Fruit fly (Drosophila melanogaster) whole organism, adult: ENCODE measurements around the gene LysX.

Experiments used
- CG11617 ChIP-seq: fragments of 200-800 bp; sonication (Bioruptor generic); optimal IDR thresholded peaks from 2 replicates; lab custom pipeline; 2017; ENCODE audit warnings: mild to moderate bottlenecking, missing biosample characterization, missing genetic modification reagents, missing genetic modification characterization
- CG12768 ChIP-seq: fragments of 200-800 bp; sonication (Bioruptor generic); optimal IDR thresholded peaks from 2 replicates; lab custom pipeline; 2017; ENCODE audit warnings: missing biosample characterization, missing genetic modification characterization, mild to moderate bottlenecking, moderate library complexity, missing genetic modification reagents
- CG14711 ChIP-seq: fragments of 200-800 bp; sonication (Bioruptor generic); optimal IDR thresholded peaks from 2 replicates; lab custom pipeline; 2018; ENCODE audit warnings: missing biosample characterization, mild to moderate bottlenecking, missing genetic modification characterization, moderate library complexity
- CG1620 ChIP-seq: fragments of 200-800 bp; sonication (Bioruptor generic); optimal IDR thresholded peaks from 2 replicates; lab custom pipeline; 2016; ENCODE audit warnings: missing biosample characterization, missing genetic modification characterization
- CG33017 ChIP-seq: fragments of 200-800 bp; sonication (Bioruptor generic); optimal IDR thresholded peaks from 2 replicates; lab custom pipeline; 2018; ENCODE audit warnings: missing biosample characterization, mild to moderate bottlenecking, missing genetic modification characterization, moderate library complexity
- CG5204 ChIP-seq: fragments of 200-800 bp; sonication (Bioruptor generic); optimal IDR thresholded peaks from 2 replicates; lab custom pipeline; 2016; ENCODE audit warnings: missing biosample characterization, missing genetic modification characterization
- CG7045 ChIP-seq: fragments of 200-800 bp; sonication (Bioruptor generic); optimal IDR thresholded peaks from 2 replicates; lab custom pipeline; 2017; ENCODE audit warnings: missing biosample characterization, mild to moderate bottlenecking, missing genetic modification characterization
- CG7101 ChIP-seq: fragments of 200-800 bp; sonication (Bioruptor generic); optimal IDR thresholded peaks from 2 replicates; lab custom pipeline; 2018; ENCODE audit warnings: missing biosample characterization, mild to moderate bottlenecking, missing genetic modification characterization, moderate library complexity
- Clk ChIP-seq: fragments of 200-800 bp; sonication (Bioruptor generic); optimal IDR thresholded peaks from 2 replicates; lab custom pipeline; 2017; ENCODE audit warnings: missing biosample characterization, missing genetic modification characterization
- Crg-1 ChIP-seq: fragments of 200-800 bp; sonication (Bioruptor generic); optimal IDR thresholded peaks from 2 replicates; lab custom pipeline; 2016; ENCODE audit warnings: missing biosample characterization, missing genetic modification characterization
- Hr96 ChIP-seq: fragments of 200-800 bp; sonication (Bioruptor generic); optimal IDR thresholded peaks from 2 replicates; lab custom pipeline; 2016; ENCODE audit warnings: missing biosample characterization, missing genetic modification characterization
- Mnt ChIP-seq: fragments of 200-800 bp; sonication (Bioruptor generic); optimal IDR thresholded peaks from 2 replicates; lab custom pipeline; 2016; ENCODE audit warnings: missing biosample characterization, mild to moderate bottlenecking, missing genetic modification characterization
- bab1 ChIP-seq: fragments of 200-800 bp; sonication (Bioruptor generic); optimal IDR thresholded peaks from 3 replicates; lab custom pipeline; 2019; ENCODE audit warnings: missing biosample characterization, mild to moderate bottlenecking, missing genetic modification characterization, moderate library complexity
- cic ChIP-seq: fragments of 200-800 bp; sonication (Bioruptor generic); optimal IDR thresholded peaks from 2 replicates; lab custom pipeline; 2017; ENCODE audit warnings: missing biosample characterization, mild to moderate bottlenecking, missing genetic modification characterization, moderate library complexity
- cnc ChIP-seq, 2 experiments: fragments of >200 bp; optimal IDR thresholded peaks; 2 replicates each; lab custom pipeline; 2017
- kay ChIP-seq: fragments of 200-800 bp; sonication (Bioruptor generic); peaks from one replicate; lab custom pipeline; 2016; ENCODE audit warnings: missing biosample characterization, missing genetic modification characterization, borderline replicate concordance
- pad ChIP-seq: fragments of 200-800 bp; sonication (Bioruptor generic); optimal IDR thresholded peaks from 3 replicates; lab custom pipeline; 2017; ENCODE audit warnings: missing biosample characterization, missing genetic modification characterization, mild to moderate bottlenecking, moderate library complexity, missing genetic modification reagents
- tj ChIP-seq: fragments of 200-800 bp; sonication (Bioruptor generic); optimal IDR thresholded peaks from 3 replicates; lab custom pipeline; 2017; ENCODE audit warnings: missing biosample characterization, mild to moderate bottlenecking, missing genetic modification characterization, moderate library complexity
- toe ChIP-seq: fragments of 200-800 bp; sonication (Bioruptor generic); optimal IDR thresholded peaks from 2 replicates; lab custom pipeline; 2016; ENCODE audit warnings: missing biosample characterization, missing genetic modification characterization

The LysX gene

dm6 chr3L:1165808-1166207, 29.3 kb downstream of the LysX start:
- no peak for TF ChIP-seq CG12768 (GFP tag; lab: Kevin White, UChicago)
- no peak for TF ChIP-seq kay (GFP tag; lab: Kevin White, UChicago)
- no peak for TF ChIP-seq CG7045 (GFP tag; lab: Kevin White, UChicago)
- TF ChIP-seq CG33017: no peak
- no peak for TF ChIP-seq Mnt (GFP tag; lab: Kevin White, UChicago)

dm6 chr3L:1152540-1153348, 42.4 kb downstream of the LysX start:
- no peak for TF ChIP-seq CG7101 (tag; lab: Kevin White, UChicago)
- no peak for TF ChIP-seq Clk (GFP tag; lab: Kevin White, UChicago)
- no peak for TF ChIP-seq Hr96
- no peak for TF ChIP-seq cnc (optimal IDR thresholded peaks at IDR 0.05; lab: Kevin White, UChicago)
- no peak for TF ChIP-seq CG12768 (GFP tag; lab: Kevin White, UChicago)
- TF ChIP-seq pad: no peak
- TF ChIP-seq CG11617 (GFP tag; lab: Kevin White, UChicago): no peak
- no peak for TF ChIP-seq Crg-1 (GFP tag; lab: Kevin White, UChicago)
- no peak for TF ChIP-seq cic (GFP tag; lab: Kevin White, UChicago)
- TF ChIP-seq CG1620 (GFP tag; lab: Kevin White, UChicago): no peak
- no peak for TF ChIP-seq bab1
- TF ChIP-seq toe (GFP tag; lab: Kevin White, UChicago): no peak
- no peak for TF ChIP-seq CG5204 (GFP tag; lab: Kevin White, UChicago)
- no peak for TF ChIP-seq CG33017

dm6 chr3L:1151691-1152090, 43.4 kb downstream of the LysX start:
- TF ChIP-seq Crg-1 (GFP tag; lab: Kevin White, UChicago) (no peak), CG14711 (tag; lab: Kevin White, UChicago) (no peak), CG1620 (GFP tag; lab: Kevin White, UChicago) (no peak), CG7045 (GFP tag; lab: Kevin White, UChicago) (no peak), toe (GFP tag; lab: Kevin White, UChicago) (no peak), cnc (optimal IDR thresholded peaks at IDR 0.05; lab: Kevin White, UChicago) (no peak), CG33017 (no peak), CG12768 (GFP tag; lab: Kevin White, UChicago) (no peak), Clk (GFP tag; lab: Kevin White, UChicago) (no peak)

- TF ChIP-seq pad (no peak), CG11617 (GFP tag; lab: Kevin White, UChicago) (no peak), bab1 (no peak), cic (GFP tag; lab: Kevin White, UChicago) (no peak), CG12768 (GFP tag; lab: Kevin White, UChicago) (no peak), CG5204 (GFP tag; lab: Kevin White, UChicago) (no peak), Clk (GFP tag; lab: Kevin White, UChicago) (no peak)
These were observed 45.9 kb downstream of the LysX start for dm6 chr3L:1149230-1149629.

- no peak for TF ChIP-seq CG7045 (GFP tag; lab: Kevin White, UChicago)
- TF ChIP-seq cnc (optimal IDR thresholded peaks at IDR 0.05; lab: Kevin White, UChicago): no peak
- TF ChIP-seq toe (GFP tag; lab: Kevin White, UChicago): no peak
- TF ChIP-seq CG33017: no peak
- no peak for TF ChIP-seq CG14711 (tag; lab: Kevin White, UChicago)
- no peak for TF ChIP-seq tj
- TF ChIP-seq Crg-1 (GFP tag; lab: Kevin White, UChicago): no peak
- no peak for TF ChIP-seq CG12768 (GFP tag; lab: Kevin White, UChicago)
- no peak for TF ChIP-seq pad
- TF ChIP-seq Hr96: no peak
- no peak for TF ChIP-seq cic (GFP tag; lab: Kevin White, UChicago)
- no peak for TF ChIP-seq CG7101 (tag; lab: Kevin White, UChicago)
- no peak for TF ChIP-seq CG1620 (GFP tag; lab: Kevin White, UChicago)
- no peak for TF ChIP-seq kay (GFP tag; lab: Kevin White, UChicago)
- TF ChIP-seq Mnt (GFP tag; lab: Kevin White, UChicago): no peak
- TF ChIP-seq bab1: no peak
- no peak for TF ChIP-seq CG11617 (GFP tag; lab: Kevin White, UChicago)
These were observed 48.6 kb downstream of the LysX start for dm6 chr3L:1146492-1146891.
